Worm (Caenorhabditis elegans) whole organism, mixed stage, embryonic: ENCODE data around the gene R53.8.

Source experiments
- blmp-1 ChIP-seq: fragments of 150-350 bp; optimal IDR thresholded peaks from 2 replicates; lab custom pipeline; 2014; ENCODE audit warnings: missing biosample characterization, missing genetic modification characterization
- ces-1 ChIP-seq: fragments of 150-350 bp; optimal IDR thresholded peaks from 2 replicates; lab custom pipeline; 2014; ENCODE audit warnings: missing biosample characterization, missing genetic modification reagents, missing genetic modification characterization
- hlh-1 ChIP-seq: fragments of 150-350 bp; optimal IDR thresholded peaks from 2 replicates; lab custom pipeline; 2014; ENCODE audit warnings: missing biosample characterization, missing genetic modification reagents, missing genetic modification characterization
- mab-5 ChIP-seq: fragments of 150-350 bp; optimal IDR thresholded peaks from 2 replicates; lab custom pipeline; 2014; ENCODE audit warnings: missing biosample characterization, missing genetic modification characterization
- nhr-12 ChIP-seq: fragments of 150-350 bp; optimal IDR thresholded peaks from 2 replicates; lab custom pipeline; 2014; ENCODE audit warnings: missing biosample characterization, missing genetic modification characterization
- nhr-2 ChIP-seq: fragments of 150-350 bp; optimal IDR thresholded peaks from 2 replicates; lab custom pipeline; 2014; ENCODE audit warnings: missing biosample characterization, missing genetic modification characterization
- nhr-28 ChIP-seq: fragments of 150-350 bp; optimal IDR thresholded peaks from 2 replicates; lab custom pipeline; 2014; ENCODE audit warnings: missing biosample characterization, missing genetic modification characterization
- tbx-8 ChIP-seq: fragments of 200-800 bp; sonication (Bioruptor generic); optimal IDR thresholded peaks from 2 replicates; lab custom pipeline; 2018; ENCODE audit warnings: mild to moderate bottlenecking, missing genetic modification characterization, moderate library complexity, missing compliant biosample characterization
- unc-62 ChIP-seq: fragments of 150-350 bp; optimal IDR thresholded peaks from 2 replicates; lab custom pipeline; 2014; ENCODE audit warnings: missing biosample characterization, missing genetic modification reagents, missing genetic modification characterization

ce11 chrII:10021749-10022148 lies 45.2 kb downstream of the R53.8 start:
- TF ChIP-seq unc-62 (GFP tag; lab: Kevin White, UChicago) (no peak), nhr-2 (tag; lab: Kevin White, UChicago) (no peak), blmp-1 (tag; lab: Kevin White, UChicago) (no peak), ces-1 (GFP tag; lab: Kevin White, UChicago) (no peak), tbx-8 (GFP tag; lab: Kevin White, UChicago) (no peak), mab-5 (tag; lab: Kevin White, UChicago) (no peak), hlh-1 (tag; lab: Kevin White, UChicago) (no peak), nhr-28 (tag; lab: Kevin White, UChicago) (no peak), nhr-12 (no peak)
